Fruit fly (Drosophila melanogaster) whole organism, adult: ENCODE results near the gene HINT1.

Source experiments
- CG14711 ChIP-seq: fragments of 200-800 bp; sonication (Bioruptor generic); optimal IDR thresholded peaks from 2 replicates; lab custom pipeline; 2018; ENCODE audit warnings: missing biosample characterization, mild to moderate bottlenecking, missing genetic modification characterization, moderate library complexity
- CG1620 ChIP-seq: fragments of 200-800 bp; sonication (Bioruptor generic); optimal IDR thresholded peaks from 2 replicates; lab custom pipeline; 2016; ENCODE audit warnings: missing biosample characterization, missing genetic modification characterization
- CG33017 ChIP-seq: fragments of 200-800 bp; sonication (Bioruptor generic); optimal IDR thresholded peaks from 2 replicates; lab custom pipeline; 2018; ENCODE audit warnings: missing biosample characterization, mild to moderate bottlenecking, missing genetic modification characterization, moderate library complexity
- cic ChIP-seq: fragments of 200-800 bp; sonication (Bioruptor generic); optimal IDR thresholded peaks from 2 replicates; lab custom pipeline; 2017; ENCODE audit warnings: missing biosample characterization, mild to moderate bottlenecking, missing genetic modification characterization, moderate library complexity
- ovo ChIP-seq: fragments of 200-800 bp; sonication (Bioruptor generic); optimal IDR thresholded peaks from 2 replicates; lab custom pipeline; 2016; ENCODE audit warnings: missing biosample characterization, missing genetic modification characterization
- toe ChIP-seq: fragments of 200-800 bp; sonication (Bioruptor generic); optimal IDR thresholded peaks from 2 replicates; lab custom pipeline; 2016; ENCODE audit warnings: missing biosample characterization, missing genetic modification characterization

DNA sequence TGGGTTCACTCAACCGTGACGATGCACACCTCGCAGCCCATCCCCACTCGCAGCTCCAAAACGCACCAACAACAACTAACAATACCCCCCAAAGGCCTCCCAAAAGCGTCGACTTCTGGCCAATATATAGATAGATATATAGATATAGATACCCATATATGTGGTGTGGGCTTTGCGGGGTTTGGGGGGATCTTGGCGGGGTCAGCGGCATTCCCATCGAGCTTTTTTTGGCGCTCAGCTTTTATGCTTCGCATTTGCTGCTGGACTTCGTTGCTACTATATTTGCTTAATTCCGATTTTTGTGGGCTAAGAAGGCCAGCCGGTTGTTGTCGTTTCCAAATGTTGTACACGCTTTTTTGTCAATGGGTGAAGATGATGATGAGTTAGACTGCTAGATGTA is 42.6 kb upstream of the HINT1 start:
- TF ChIP-seq CG1620 (GFP tag; lab: Kevin White, UChicago) = no peak
- TF ChIP-seq CG33017 (tag; lab: Kevin White, UChicago) = no peak
- no peak for TF ChIP-seq CG14711 (tag; lab: Kevin White, UChicago)
- TF ChIP-seq toe (GFP tag; lab: Kevin White, UChicago) = no peak
- no peak for TF ChIP-seq cic (GFP tag; lab: Kevin White, UChicago)
- TF ChIP-seq ovo (GFP tag; lab: Kevin White, UChicago) = no peak
